Worm (Caenorhabditis elegans): Measurements from ENCODE around the gene F49F1.12.

DNA sequence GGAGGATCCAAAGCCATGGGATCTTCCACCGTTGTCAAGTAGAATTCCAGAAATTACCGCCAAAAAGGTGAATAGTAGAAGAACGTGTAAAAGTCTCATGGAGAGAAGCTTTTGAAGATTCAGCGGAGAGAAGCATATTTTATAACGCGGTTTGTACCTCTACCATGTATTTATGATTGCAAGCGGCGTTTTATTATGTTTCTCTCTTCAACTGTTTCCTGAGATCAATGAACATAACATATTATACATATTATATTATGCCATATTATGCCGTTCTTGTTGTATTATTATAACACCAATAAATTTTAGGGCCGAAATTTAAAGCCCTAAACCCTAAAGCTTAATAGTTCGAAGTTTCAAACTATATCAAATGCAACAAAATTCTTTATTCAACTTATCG, 2.6 kb downstream of the F49F1.12 start, which contains the start of gene F49F1.18:
- TF ChIP-seq R02D3.7 (tag; optimal IDR thresholded peaks at IDR 0.05) (no peak), nhr-25 (tag; optimal IDR thresholded peaks at IDR 0.05) (no peak), elt-2 (tag; optimal IDR thresholded peaks at IDR 0.05) (no peak), unc-62 (GFP tag; optimal IDR thresholded peaks at IDR 0.05) (no peak), zag-1 (tag; optimal IDR thresholded peaks at IDR 0.05) (no peak), eor-1 (tag; optimal IDR thresholded peaks at IDR 0.05) (no peak), fkh-10 (GFP tag; optimal IDR thresholded peaks at IDR 0.05) (no peak)

Measured in whole organism, L3 larva.